Worm (Caenorhabditis elegans) whole organism, L2 larva: ENCODE measurements around the gene K12B6.9.

Experiments
- C34F6.9 ChIP-seq: fragments of 150-350 bp; optimal IDR thresholded peaks from 2 replicates; lab custom pipeline; 2014; ENCODE audit warnings: missing biosample characterization, missing genetic modification characterization
- F13H6.1 ChIP-seq: sonication (generic microtip); optimal IDR thresholded peaks from 2 replicates; lab custom pipeline; 2016; ENCODE audit warnings: missing genetic modification characterization, missing compliant biosample characterization
- R02D3.7 ChIP-seq: fragments of 150-350 bp; optimal IDR thresholded peaks from 2 replicates; lab custom pipeline; 2014; ENCODE audit warnings: missing biosample characterization, missing genetic modification characterization
- Y55F3AM.14 ChIP-seq: fragments of 200-800 bp; sonication (Bioruptor generic); optimal IDR thresholded peaks from 2 replicates; lab custom pipeline; 2018; ENCODE audit warnings: mild to moderate bottlenecking, missing genetic modification characterization, missing compliant biosample characterization
- blmp-1 ChIP-seq: sonication (generic microtip); optimal IDR thresholded peaks from 2 replicates; lab custom pipeline; 2017; ENCODE audit warnings: missing genetic modification characterization, mild to moderate bottlenecking, missing compliant biosample characterization, antibody characterized with exemption, moderate library complexity; ENCODE audit not compliant: insufficient read depth
- ceh-16 ChIP-seq: fragments of 150-350 bp; optimal IDR thresholded peaks from 2 replicates; lab custom pipeline; 2014; ENCODE audit warnings: missing biosample characterization, missing genetic modification characterization
- ceh-82 ChIP-seq: fragments of 150-350 bp; optimal IDR thresholded peaks from 2 replicates; lab custom pipeline; 2014; ENCODE audit warnings: missing biosample characterization, missing genetic modification characterization
- crh-2 ChIP-seq: sonication (generic microtip); optimal IDR thresholded peaks from 2 replicates; lab custom pipeline; 2017; ENCODE audit warnings: missing biosample characterization, missing genetic modification characterization
- dmd-4 ChIP-seq: sonication (generic microtip); optimal IDR thresholded peaks from 2 replicates; lab custom pipeline; 2017; ENCODE audit warnings: missing biosample characterization, missing genetic modification characterization
- egl-27 ChIP-seq: sonication (generic microtip); optimal IDR thresholded peaks from 3 replicates; lab custom pipeline; 2017; ENCODE audit warnings: missing biosample characterization, missing genetic modification reagents, missing genetic modification characterization
- elt-1 ChIP-seq: fragments of 150-350 bp; optimal IDR thresholded peaks from 2 replicates; lab custom pipeline; 2014; ENCODE audit warnings: missing biosample characterization, missing genetic modification characterization
- elt-3 ChIP-seq: sonication (generic microtip); optimal IDR thresholded peaks from 2 replicates; lab custom pipeline; 2017; ENCODE audit warnings: missing biosample characterization, missing genetic modification characterization
- fos-1 ChIP-seq: fragments of 150-350 bp; optimal IDR thresholded peaks from 2 replicates; lab custom pipeline; 2014; ENCODE audit warnings: missing biosample characterization, missing genetic modification characterization
- gmeb-1 ChIP-seq: fragments of 150-350 bp; optimal IDR thresholded peaks from 2 replicates; lab custom pipeline; 2014; ENCODE audit warnings: missing biosample characterization, missing genetic modification characterization
- lin-11 ChIP-seq: fragments of 150-350 bp; sonication (generic microtip); optimal IDR thresholded peaks from 2 replicates; lab custom pipeline; 2014; ENCODE audit warnings: missing biosample characterization, missing genetic modification characterization, inconsistent platforms, mixed read lengths
- lin-13 ChIP-seq: fragments of 150-350 bp; optimal IDR thresholded peaks from 2 replicates; lab custom pipeline; 2014; ENCODE audit warnings: missing biosample characterization, missing genetic modification reagents, missing genetic modification characterization
- lsy-2 ChIP-seq, 2 experiments: fragments of 150-350 bp in 1 of 2; sonication (generic microtip) in 1 of 2; optimal IDR thresholded peaks; 2 replicates each; lab custom pipeline; 2014 to 2017; ENCODE audit warnings: missing biosample characterization in 2 of 2, missing genetic modification characterization in 2 of 2
- mab-5 ChIP-seq: fragments of 150-350 bp; optimal IDR thresholded peaks from 2 replicates; lab custom pipeline; 2014; ENCODE audit warnings: missing biosample characterization, missing genetic modification characterization
- mbf-1 ChIP-seq: sonication (generic microtip); optimal IDR thresholded peaks from 2 replicates; lab custom pipeline; 2017; ENCODE audit warnings: missing biosample characterization, missing genetic modification characterization
- mdl-1 ChIP-seq, 2 experiments: fragments of 150-350 bp in 1 of 2; sonication (generic microtip) in 1 of 2; optimal IDR thresholded peaks; 2 replicates each; lab custom pipeline; 2017; ENCODE audit warnings: missing biosample characterization in 2 of 2, missing genetic modification characterization in 2 of 2
- nhr-10 ChIP-seq: sonication (generic microtip); optimal IDR thresholded peaks from 2 replicates; lab custom pipeline; 2017; ENCODE audit warnings: missing biosample characterization, missing genetic modification characterization
- nhr-11 ChIP-seq: fragments of 150-350 bp; optimal IDR thresholded peaks from 2 replicates; lab custom pipeline; 2014; ENCODE audit warnings: missing biosample characterization, missing genetic modification characterization
- nhr-12 ChIP-seq: fragments of 150-350 bp; optimal IDR thresholded peaks from 2 replicates; lab custom pipeline; 2014; ENCODE audit warnings: missing biosample characterization, missing genetic modification characterization
- nhr-129 ChIP-seq: fragments of 150-350 bp; optimal IDR thresholded peaks from 2 replicates; lab custom pipeline; 2014; ENCODE audit warnings: missing biosample characterization, missing genetic modification characterization
- nhr-21 ChIP-seq: fragments of 150-350 bp; optimal IDR thresholded peaks from 2 replicates; lab custom pipeline; 2014; ENCODE audit warnings: missing biosample characterization, missing genetic modification characterization
- nhr-23 ChIP-seq: fragments of 150-350 bp; optimal IDR thresholded peaks from 2 replicates; lab custom pipeline; 2014; ENCODE audit warnings: missing biosample characterization, missing genetic modification reagents, missing genetic modification characterization
- nhr-237 ChIP-seq: fragments of 150-350 bp; optimal IDR thresholded peaks from 2 replicates; lab custom pipeline; 2014; ENCODE audit warnings: missing biosample characterization, missing genetic modification characterization
- nhr-25 ChIP-seq: fragments of 150-350 bp; sonication (generic microtip); optimal IDR thresholded peaks from 3 replicates; lab custom pipeline; 2014; ENCODE audit warnings: missing biosample characterization, missing genetic modification characterization
- nhr-6 ChIP-seq: fragments of 150-350 bp; optimal IDR thresholded peaks from 2 replicates; lab custom pipeline; 2014; ENCODE audit warnings: missing biosample characterization, missing genetic modification characterization
- nhr-77 ChIP-seq: fragments of 150-350 bp; optimal IDR thresholded peaks from 2 replicates; lab custom pipeline; 2014; ENCODE audit warnings: missing biosample characterization, missing genetic modification characterization
- peb-1 ChIP-seq: fragments of 150-350 bp; optimal IDR thresholded peaks from 2 replicates; lab custom pipeline; 2014; ENCODE audit warnings: missing biosample characterization, missing genetic modification characterization
- skn-1 ChIP-seq: sonication (generic microtip); optimal IDR thresholded peaks from 2 replicates; lab custom pipeline; 2017; ENCODE audit warnings: missing biosample characterization, missing genetic modification characterization
- sma-3 ChIP-seq: sonication (generic microtip); optimal IDR thresholded peaks from 2 replicates; lab custom pipeline; 2016; ENCODE audit warnings: missing genetic modification reagents, missing genetic modification characterization, missing compliant biosample characterization
- sma-9 ChIP-seq, 2 experiments: fragments of 150-350 bp in 1 of 2; sonication (generic microtip) in 1 of 2; optimal IDR thresholded peaks; 2 replicates each; lab custom pipeline; 2014 to 2016; ENCODE audit warnings: missing genetic modification characterization in 2 of 2, mild to moderate bottlenecking in 1 of 2, missing biosample characterization in 1 of 2, missing compliant biosample characterization in 1 of 2, missing genetic modification reagents in 1 of 2, moderate library complexity in 1 of 2
- snpc-4 ChIP-seq: fragments of 150-350 bp; optimal IDR thresholded peaks from 2 replicates; lab custom pipeline; 2014; ENCODE audit warnings: missing biosample characterization, missing genetic modification characterization
- unc-39 ChIP-seq: fragments of 150-350 bp; optimal IDR thresholded peaks from 2 replicates; lab custom pipeline; 2014; ENCODE audit warnings: missing biosample characterization, missing genetic modification characterization
- unc-55 ChIP-seq: fragments of 150-350 bp; sonication (generic microtip); optimal IDR thresholded peaks from 3 replicates; lab custom pipeline; 2014; ENCODE audit warnings: missing biosample characterization, missing genetic modification reagents, missing genetic modification characterization
- unc-62 ChIP-seq: fragments of 150-350 bp; optimal IDR thresholded peaks from 2 replicates; lab custom pipeline; 2014; ENCODE audit warnings: missing biosample characterization, missing genetic modification reagents, missing genetic modification characterization
- zag-1 ChIP-seq: fragments of 150-350 bp; optimal IDR thresholded peaks from 2 replicates; lab custom pipeline; 2014; ENCODE audit warnings: missing biosample characterization, missing genetic modification characterization
- ztf-1 ChIP-seq: fragments of 200-800 bp; sonication (Bioruptor generic); conservative IDR thresholded peaks from 2 replicates; pipeline ENCODE4 v1.3.6; 2022; ENCODE audit warnings: missing genetic modification characterization, missing compliant biosample characterization
- ztf-11 ChIP-seq: sonication (generic microtip); optimal IDR thresholded peaks from 2 replicates; lab custom pipeline; 2017; ENCODE audit warnings: missing biosample characterization, missing genetic modification characterization
- ztf-4 ChIP-seq: fragments of 150-350 bp; optimal IDR thresholded peaks from 2 replicates; lab custom pipeline; 2014; ENCODE audit warnings: missing biosample characterization, missing genetic modification characterization

The K12B6.9 gene

ce11 chrV:6249135-6249534 lies 43.3 kb downstream of the K12B6.9 start:
- peak; percentile 2 for TF ChIP-seq sma-9 (GFP tag; optimal IDR thresholded peaks at IDR 0.05; lab: Kevin White, UChicago)
- TF ChIP-seq sma-9 (tag; optimal IDR thresholded peaks at IDR 0.05; lab: Kevin White, UChicago): no peak
- TF ChIP-seq R02D3.7 (tag; lab: Kevin White, UChicago): no peak
- TF ChIP-seq nhr-6 (tag; lab: Kevin White, UChicago): no peak
- TF ChIP-seq C34F6.9 (tag; lab: Kevin White, UChicago): no peak
- TF ChIP-seq crh-2: no peak
- TF ChIP-seq elt-1 (tag; lab: Kevin White, UChicago): no peak
- TF ChIP-seq ztf-11 (tag; lab: Kevin White, UChicago): no peak
- peak; percentile 59 for TF ChIP-seq ceh-16 (tag; lab: Kevin White, UChicago)

ce11 chrV:6248714-6249113 lies 43.8 kb downstream of the K12B6.9 start:
- TF ChIP-seq sma-9 (GFP tag; optimal IDR thresholded peaks at IDR 0.05; lab: Kevin White, UChicago) (peak; percentile 65), sma-9 (tag; optimal IDR thresholded peaks at IDR 0.05; lab: Kevin White, UChicago) (no peak), gmeb-1 (tag; lab: Kevin White, UChicago) (peak; percentile 41), nhr-129 (tag; lab: Kevin White, UChicago) (peak; percentile 9), crh-2 (peak; percentile 45), nhr-12 (no peak), blmp-1 (tag; lab: Kevin White, UChicago) (peak; percentile 14), ceh-16 (tag; lab: Kevin White, UChicago) (no peak)

DNA sequence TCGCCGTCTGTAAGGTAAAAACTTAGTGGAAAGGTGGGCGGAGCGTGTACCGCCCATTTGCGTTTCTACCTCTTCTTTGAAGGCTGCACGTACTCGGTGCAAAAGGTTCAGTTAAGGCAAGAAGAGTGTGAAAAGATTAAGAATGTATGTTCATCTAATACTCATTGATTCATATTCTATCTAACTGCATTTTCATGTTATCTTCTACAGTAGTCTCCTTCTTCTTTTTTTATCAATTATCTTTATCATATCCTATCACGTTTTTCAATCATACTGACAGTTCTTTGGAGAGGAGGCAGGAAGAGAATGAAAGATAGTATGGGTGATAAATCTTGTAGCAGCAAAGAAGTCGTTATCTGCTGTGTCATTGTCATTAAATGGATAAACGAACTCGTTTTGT lies 45.1 kb downstream of the K12B6.9 start:
- TF ChIP-seq fos-1 (tag; lab: Kevin White, UChicago) (peak; percentile 46), nhr-25 (peak; percentile 86), unc-39 (tag; lab: Kevin White, UChicago) (no peak), nhr-21 (tag; lab: Kevin White, UChicago) (peak; percentile 97), mdl-1 (tag; optimal IDR thresholded peaks at IDR 0.05; lab: Kevin White, UChicago) (peak in 1 of 2 experiments; percentile 37), nhr-129 (tag; lab: Kevin White, UChicago) (peak; percentile 33), ztf-1 (no peak), zag-1 (tag; lab: Kevin White, UChicago) (no peak), elt-1 (tag; lab: Kevin White, UChicago) (no peak), blmp-1 (tag; lab: Kevin White, UChicago) (peak; percentile 86), nhr-6 (tag; lab: Kevin White, UChicago) (peak; percentile 32), unc-62 (GFP tag; lab: Kevin White, UChicago) (peak; percentile 51), peb-1 (no peak), gmeb-1 (tag; lab: Kevin White, UChicago) (peak; percentile 50), mab-5 (tag; lab: Kevin White, UChicago) (peak; percentile 17), ceh-82 (tag; lab: Kevin White, UChicago) (no peak), lsy-2 (tag; optimal IDR thresholded peaks at IDR 0.05; lab: Kevin White, UChicago) (peak in 1 of 2 experiments; percentile 71), Y55F3AM.14 (GFP tag; lab: Kevin White, UChicago) (peak; percentile 60), nhr-11 (no peak), sma-3 (GFP tag; lab: Kevin White, UChicago) (peak; percentile 88), F13H6.1 (tag; lab: Kevin White, UChicago) (peak; percentile 42), crh-2 (peak; percentile 55), nhr-23 (no peak), egl-27 (tag; lab: Kevin White, UChicago) (peak; percentile 73), sma-9 (GFP tag; optimal IDR thresholded peaks at IDR 0.05; lab: Kevin White, UChicago) (peak; percentile 99), sma-9 (tag; optimal IDR thresholded peaks at IDR 0.05; lab: Kevin White, UChicago) (no peak)

ce11 chrV:6246454-6246981 lies 45.9 kb downstream of the K12B6.9 start, which contains the start of gene dmd-7:
Gene dmd-7, plus strand, starts transcription at chrV:6246931.
- TF ChIP-seq sma-3 (GFP tag; lab: Kevin White, UChicago) (peak; percentile 97), nhr-77 (tag; lab: Kevin White, UChicago) (no peak), nhr-21 (tag; lab: Kevin White, UChicago) (peak; percentile 97), blmp-1 (tag; lab: Kevin White, UChicago) (peak; percentile 90), dmd-4 (tag; lab: Kevin White, UChicago) (no peak), gmeb-1 (tag; lab: Kevin White, UChicago) (peak; percentile 57), lin-13 (GFP tag; lab: Kevin White, UChicago) (peak; percentile 69), ceh-82 (tag; lab: Kevin White, UChicago) (no peak), nhr-237 (no peak), unc-62 (GFP tag; lab: Kevin White, UChicago) (no peak), mab-5 (tag; lab: Kevin White, UChicago) (peak; percentile 78), crh-2 (peak; percentile 89), egl-27 (tag; lab: Kevin White, UChicago) (peak; percentile 94), elt-3 (tag; lab: Kevin White, UChicago) (no peak), unc-55 (GFP tag; lab: Kevin White, UChicago) (peak; percentile 49), C34F6.9 (tag; lab: Kevin White, UChicago) (peak; percentile 70), skn-1 (no peak), snpc-4 (tag; lab: Kevin White, UChicago) (peak; percentile 14), lsy-2 (tag; optimal IDR thresholded peaks at IDR 0.05; lab: Kevin White, UChicago) (peak; percentile 50 to 82), elt-1 (tag; lab: Kevin White, UChicago) (no peak), peb-1 (no peak), sma-9 (GFP tag; optimal IDR thresholded peaks at IDR 0.05; lab: Kevin White, UChicago) (peak; percentile 100), sma-9 (tag; optimal IDR thresholded peaks at IDR 0.05; lab: Kevin White, UChicago) (peak; percentile 96), mbf-1 (tag; lab: Kevin White, UChicago) (no peak), ztf-1 (no peak), nhr-6 (tag; lab: Kevin White, UChicago) (peak; percentile 78), nhr-25 (peak; percentile 92), nhr-10 (tag; lab: Kevin White, UChicago) (peak; percentile 3), ztf-4 (tag; lab: Kevin White, UChicago) (peak; percentile 65), ztf-11 (tag; lab: Kevin White, UChicago) (no peak), lin-11 (tag; lab: Kevin White, UChicago) (peak; percentile 51)
